Worm (Caenorhabditis elegans): Measurements from ENCODE around the gene Y47D7A.13.

DNA sequence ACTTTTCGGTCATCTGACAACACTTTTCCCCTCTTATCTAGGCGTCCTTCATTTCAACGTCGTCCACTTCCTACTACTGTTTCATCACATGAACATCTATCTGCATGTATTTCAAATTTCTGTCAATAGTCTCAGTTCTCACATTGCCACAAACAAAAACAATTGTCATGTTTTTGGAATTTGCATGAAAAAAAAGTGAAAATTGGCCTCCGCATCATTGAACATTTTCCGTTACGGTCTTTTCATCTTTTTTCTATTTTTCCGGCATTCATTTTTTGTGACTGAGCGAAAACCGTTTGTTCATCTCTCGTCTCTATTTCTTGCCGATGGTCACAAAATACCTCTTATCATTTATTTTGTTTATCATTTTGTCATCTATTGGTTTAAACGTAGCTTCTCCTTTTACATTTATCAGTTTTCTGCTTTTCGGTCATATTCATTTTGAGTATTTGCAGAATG, 47.4 kb upstream of the Y47D7A.13 start, which contains the start of gene exc-15:
- TF ChIP-seq aly-2 (tag; optimal IDR thresholded peaks at IDR 0.05) (no peak), unc-62 (GFP tag; optimal IDR thresholded peaks at IDR 0.05) (no peak), nhr-12 (tag; optimal IDR thresholded peaks at IDR 0.05) (no peak), ztf-11 (tag; optimal IDR thresholded peaks at IDR 0.05) (no peak), egl-27 (tag; optimal IDR thresholded peaks at IDR 0.05) (no peak), fos-1 (tag; optimal IDR thresholded peaks at IDR 0.05) (peak; percentile 77), ceh-82 (tag; optimal IDR thresholded peaks at IDR 0.05) (no peak), lin-39 (tag; optimal IDR thresholded peaks at IDR 0.05) (no peak), snpc-4 (tag; optimal IDR thresholded peaks at IDR 0.05) (no peak), unc-39 (tag; optimal IDR thresholded peaks at IDR 0.05) (no peak)
